Fruit fly (Drosophila melanogaster) whole organism, prepupa: ENCODE measurements around the gene Idh.

Source experiments
- Blimp-1 ChIP-seq: fragments of 200-800 bp; sonication (Bioruptor generic); optimal IDR thresholded peaks from 3 replicates; lab custom pipeline; 2017; ENCODE audit warnings: missing biosample characterization, missing genetic modification characterization, mild to moderate bottlenecking, moderate library complexity, missing genetic modification reagents
- CG3032 ChIP-seq: fragments of 200-800 bp; optimal IDR thresholded peaks from 2 replicates; lab custom pipeline; 2019; ENCODE audit warnings: missing biosample characterization, mild to moderate bottlenecking, missing genetic modification characterization, moderate library complexity
- CG34406 ChIP-seq: fragments of 200-800 bp; sonication (Bioruptor generic); optimal IDR thresholded peaks from 3 replicates; lab custom pipeline; 2016; ENCODE audit warnings: missing biosample characterization, missing genetic modification characterization
- CG9139 ChIP-seq: fragments of 200-800 bp; sonication (Bioruptor generic); optimal IDR thresholded peaks from 3 replicates; lab custom pipeline; 2017; ENCODE audit warnings: missing biosample characterization, mild to moderate bottlenecking, missing genetic modification characterization
- Hr4 ChIP-seq: fragments of 200-800 bp; sonication (Bioruptor generic); optimal IDR thresholded peaks from 3 replicates; lab custom pipeline; 2016; ENCODE audit warnings: missing biosample characterization, missing genetic modification characterization
- fd59A ChIP-seq: fragments of 200-800 bp; sonication (Bioruptor generic); optimal IDR thresholded peaks from 2 replicates; lab custom pipeline; 2017; ENCODE audit warnings: missing biosample characterization, mild to moderate bottlenecking, missing genetic modification characterization, missing genetic modification reagents
- spab ChIP-seq: fragments of 200-800 bp; sonication (Bioruptor generic); optimal IDR thresholded peaks from 2 replicates; lab custom pipeline; 2017; ENCODE audit warnings: missing biosample characterization, mild to moderate bottlenecking, missing genetic modification characterization, missing genetic modification reagents

DNA sequence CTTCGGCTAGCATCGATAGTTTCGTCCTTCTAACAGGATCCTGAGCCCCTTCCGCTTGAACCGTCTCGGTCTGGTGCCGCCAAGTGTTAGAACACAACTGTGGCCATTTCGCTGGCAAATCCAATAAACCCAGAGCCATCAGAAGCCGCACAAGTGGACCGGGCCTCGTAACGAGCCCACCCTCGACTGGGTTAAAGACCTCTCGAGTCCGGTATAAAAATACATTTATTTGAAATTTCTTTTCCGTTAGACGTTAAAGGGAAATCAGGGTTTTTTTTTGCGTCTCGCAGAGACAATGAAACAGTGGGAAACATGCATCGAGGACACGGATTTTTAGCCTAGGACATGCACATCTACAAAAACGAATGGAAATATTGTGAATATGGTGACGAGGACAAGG is 4.5 kb downstream of the Idh start, which contains the start of gene Culd:
- TF ChIP-seq CG9139 (GFP tag; lab: Kevin White, UChicago) = no peak
- no peak for TF ChIP-seq spab
- no peak for TF ChIP-seq CG3032 (tag; lab: Kevin White, UChicago)
- TF ChIP-seq fd59A (GFP tag; lab: Kevin White, UChicago) = no peak
- TF ChIP-seq Blimp-1 (GFP tag; lab: Kevin White, UChicago) = no peak
- TF ChIP-seq Hr4 (GFP tag; lab: Kevin White, UChicago) = no peak
- TF ChIP-seq CG34406 (GFP tag; lab: Kevin White, UChicago) = no peak
